Fruit fly (Drosophila melanogaster) whole organism: ENCODE data around the gene CG14864.
A peak's percentile ranks its signal among the peaks of the same experiment; 100 is the strongest.

ENCODE experiments used
- CG8478 ChIP-seq: fragments of >200 bp; optimal IDR thresholded peaks from 2 replicates; lab custom pipeline; 2018; ENCODE audit warnings: inconsistent platforms
- Dll ChIP-seq: fragments of >200 bp; optimal IDR thresholded peaks from 2 replicates; lab custom pipeline; 2017
- EcR ChIP-seq, 2 experiments: fragments of >200 bp; optimal IDR thresholded peaks; 2 replicates each; lab custom pipeline; 2017; ENCODE audit warnings: missing biosample characterization in 2 of 2, missing genetic modification characterization in 2 of 2, missing genetic modification reagents in 2 of 2
- pan ChIP-seq: fragments of >200 bp; optimal IDR thresholded peaks from 2 replicates; lab custom pipeline; 2017
- psq ChIP-seq: fragments of >200 bp; optimal IDR thresholded peaks from 2 replicates; lab custom pipeline; 2017
- usp ChIP-seq: fragments of >200 bp; optimal IDR thresholded peaks from 2 replicates; lab custom pipeline; 2017; ENCODE audit warnings: missing biosample characterization, missing genetic modification characterization, mixed read lengths

Gene CG14864

DNA sequence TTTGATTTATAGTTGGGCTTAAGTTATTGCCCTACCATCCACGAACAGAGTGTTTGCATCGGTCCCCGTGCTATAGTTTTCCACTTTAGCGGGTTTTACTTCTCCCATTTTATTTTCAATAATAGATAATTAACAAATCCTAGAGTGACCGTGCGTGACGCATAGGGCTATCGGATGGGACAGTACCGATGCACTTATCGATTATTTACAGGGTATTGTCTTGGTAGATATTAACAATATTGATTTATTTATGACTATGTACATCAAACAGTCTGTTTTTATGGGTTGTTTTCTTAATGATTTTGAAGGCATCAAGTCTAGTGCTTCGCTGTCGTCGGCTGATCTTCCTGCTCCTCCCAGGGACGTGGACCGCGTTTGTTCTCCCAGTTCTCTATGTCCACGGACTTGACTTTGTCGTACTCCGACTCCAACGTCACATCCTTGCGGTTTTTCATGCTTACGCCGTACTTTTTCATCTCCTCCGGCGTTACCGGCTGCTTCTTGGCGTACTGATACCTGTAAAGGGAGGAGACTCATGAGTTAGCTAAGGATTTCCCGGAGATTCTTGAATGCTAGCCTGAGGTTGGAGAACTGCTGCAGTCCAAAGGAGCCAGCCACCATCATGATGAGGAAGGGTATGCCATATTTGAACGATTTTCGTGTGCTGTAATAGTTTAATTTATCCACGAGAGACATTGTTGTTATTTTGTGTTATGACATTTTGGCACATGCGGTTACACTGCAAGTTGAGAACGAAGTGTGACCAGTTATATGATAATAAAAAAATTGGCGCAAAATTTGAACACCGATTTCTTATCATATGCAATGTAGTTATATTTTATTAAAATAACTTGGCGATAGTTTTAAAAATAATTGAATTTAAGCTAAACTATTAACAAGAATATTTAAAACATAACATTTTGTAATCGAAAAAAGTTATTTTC is 9.9 kb upstream of the CG14864 start, which contains the start of the genes MRG15 and Tm1:
TSS of gene MRG15 (minus strand) at position 184 of the 944 bp plus-strand sequence.
TSS of gene Tm1 (plus strand) at position 295 of the 944 bp plus-strand sequence.
- TF ChIP-seq EcR (GFP tag; optimal IDR thresholded peaks at IDR 0.05; lab: Kevin White, UChicago) (no peak), pan (lab: Kevin White, UChicago) (peak; percentile 77), usp (GFP tag; lab: Kevin White, UChicago) (no peak), Dll (lab: Kevin White, UChicago) (no peak), psq (lab: Kevin White, UChicago) (no peak), CG8478 (lab: Kevin White, UChicago) (no peak)

- TF ChIP-seq usp (GFP tag; lab: Kevin White, UChicago) (no peak), EcR (GFP tag; optimal IDR thresholded peaks at IDR 0.05; lab: Kevin White, UChicago) (no peak), pan (lab: Kevin White, UChicago) (no peak), CG8478 (lab: Kevin White, UChicago) (no peak), Dll (lab: Kevin White, UChicago) (no peak), psq (lab: Kevin White, UChicago) (no peak)
These were observed 6.9 kb upstream of the CG14864 start, which contains the start of the genes Cp190 and CG4338 for dm6 chr3R:15275158-15275623. Cp190 (minus strand) TSS chr3R:15275241. CG4338 (plus strand) TSS chr3R:15275522.

dm6 chr3R:15268856-15269255 is 518 bp upstream of the CG14864 start:
- TF ChIP-seq Dll (lab: Kevin White, UChicago), result no peak

- TF ChIP-seq EcR (GFP tag; optimal IDR thresholded peaks at IDR 0.05; lab: Kevin White, UChicago) (no peak), pan (lab: Kevin White, UChicago) (no peak), psq (lab: Kevin White, UChicago) (no peak), CG8478 (lab: Kevin White, UChicago) (no peak), usp (GFP tag; lab: Kevin White, UChicago) (no peak), Dll (lab: Kevin White, UChicago) (no peak)
These were observed 2.8 kb downstream of the CG14864 start, which contains the start of gene ATPsynO for dm6 chr3R:15265406-15266040. ATPsynO (plus strand) TSS chr3R:15265591.

DNA sequence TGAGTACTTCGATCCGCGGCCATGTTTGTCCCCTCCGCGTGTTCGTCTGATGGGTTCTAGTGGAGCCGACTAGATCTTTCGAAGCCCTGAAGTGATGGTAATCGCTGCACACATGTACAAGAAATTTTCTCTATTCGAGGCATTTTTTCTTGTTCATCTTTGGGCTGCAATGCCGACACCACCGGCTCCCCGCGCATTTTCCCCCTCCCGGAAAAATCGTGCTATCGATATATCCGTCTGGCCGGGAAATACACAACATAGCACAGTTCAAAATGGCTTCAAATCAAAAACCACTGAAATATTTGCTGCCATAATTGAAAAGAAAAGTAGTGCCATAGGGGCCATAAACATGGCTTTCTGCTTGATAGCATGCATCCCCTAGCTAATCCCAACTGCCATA is 4.4 kb downstream of the CG14864 start:
- TF ChIP-seq Dll (lab: Kevin White, UChicago) (no peak), psq (lab: Kevin White, UChicago) (no peak), EcR (GFP tag; optimal IDR thresholded peaks at IDR 0.05; lab: Kevin White, UChicago) (no peak), usp (GFP tag; lab: Kevin White, UChicago) (no peak), pan (lab: Kevin White, UChicago) (no peak), CG8478 (lab: Kevin White, UChicago) (no peak)

DNA sequence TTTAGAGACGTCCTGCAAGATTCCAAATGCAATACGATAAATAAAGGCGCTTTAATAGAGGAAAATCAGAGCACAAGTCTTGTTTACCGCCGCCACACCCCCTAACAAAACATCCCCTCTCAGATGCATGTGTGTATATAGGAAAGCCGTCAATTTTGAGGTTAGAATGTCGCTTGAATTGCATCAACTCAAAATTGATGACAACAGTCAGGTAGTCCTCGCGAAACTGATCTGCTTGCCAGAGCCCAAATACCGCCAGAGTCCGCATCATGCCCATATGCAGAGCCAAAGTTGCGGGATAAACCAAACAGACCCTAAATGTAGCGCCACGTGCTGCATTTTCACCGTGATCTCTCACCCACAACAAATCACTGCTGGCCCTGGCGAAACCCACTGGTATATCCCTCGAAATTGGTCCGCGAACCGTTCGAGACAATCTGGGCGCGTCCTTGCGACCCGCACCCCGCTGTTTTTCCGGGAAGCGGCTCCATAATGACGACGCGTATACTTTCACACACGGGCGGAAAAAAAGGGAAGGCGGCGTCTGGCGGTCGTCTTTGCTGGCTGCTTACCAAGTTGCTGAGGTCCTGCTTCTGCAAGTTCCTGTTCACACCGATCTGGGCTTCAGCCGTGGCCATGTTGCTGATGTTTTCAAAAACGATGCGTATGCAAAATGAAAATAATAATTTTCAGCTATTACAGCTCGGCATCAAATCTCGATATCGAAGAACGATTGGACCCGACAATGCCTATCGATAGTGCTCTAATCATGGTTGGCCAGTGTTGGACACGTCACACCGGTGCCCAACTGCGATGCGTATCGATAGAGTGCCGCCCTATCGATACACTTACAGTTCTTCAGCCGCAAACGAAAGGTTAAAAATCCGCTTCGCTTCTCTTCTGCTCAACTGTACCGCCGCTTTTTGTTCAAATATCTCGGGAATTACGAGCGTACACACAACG is 5.3 kb downstream of the CG14864 start, which contains the start of the genes eIF2gamma and Set:
TSS of gene eIF2gamma (minus strand) at position 749 of the 963 bp plus-strand sequence.
TSS of gene Set (plus strand) at position 843 of the 963 bp plus-strand sequence.
- TF ChIP-seq CG8478 (lab: Kevin White, UChicago) (no peak), Dll (lab: Kevin White, UChicago) (no peak), EcR (GFP tag; optimal IDR thresholded peaks at IDR 0.05; lab: Kevin White, UChicago) (no peak), usp (GFP tag; lab: Kevin White, UChicago) (no peak), psq (lab: Kevin White, UChicago) (no peak), pan (lab: Kevin White, UChicago) (no peak)

DNA sequence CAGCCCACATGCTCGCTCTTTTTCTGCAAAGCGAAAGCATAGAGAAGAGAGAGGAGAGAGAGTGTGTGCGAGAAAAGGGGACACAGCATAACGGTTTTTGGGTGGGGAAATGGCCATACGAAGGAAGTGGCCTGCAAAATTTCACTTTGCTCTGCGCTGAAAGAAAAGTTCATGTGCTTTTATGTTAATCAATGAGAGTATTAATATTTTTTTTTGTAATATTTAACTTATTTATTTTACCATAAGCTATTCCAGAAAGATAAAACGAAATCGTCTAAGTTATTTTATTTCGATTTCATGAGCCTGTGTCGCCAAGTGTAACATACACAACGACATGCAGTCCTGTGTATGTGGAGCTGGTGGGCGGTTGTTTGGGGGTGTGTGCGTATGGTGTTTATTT is 17.9 kb downstream of the CG14864 start:
- TF ChIP-seq Dll (lab: Kevin White, UChicago) (no peak), CG8478 (lab: Kevin White, UChicago) (no peak), pan (lab: Kevin White, UChicago) (no peak), EcR (GFP tag; optimal IDR thresholded peaks at IDR 0.05; lab: Kevin White, UChicago) (no peak), usp (GFP tag; lab: Kevin White, UChicago) (no peak), psq (lab: Kevin White, UChicago) (no peak)

DNA sequence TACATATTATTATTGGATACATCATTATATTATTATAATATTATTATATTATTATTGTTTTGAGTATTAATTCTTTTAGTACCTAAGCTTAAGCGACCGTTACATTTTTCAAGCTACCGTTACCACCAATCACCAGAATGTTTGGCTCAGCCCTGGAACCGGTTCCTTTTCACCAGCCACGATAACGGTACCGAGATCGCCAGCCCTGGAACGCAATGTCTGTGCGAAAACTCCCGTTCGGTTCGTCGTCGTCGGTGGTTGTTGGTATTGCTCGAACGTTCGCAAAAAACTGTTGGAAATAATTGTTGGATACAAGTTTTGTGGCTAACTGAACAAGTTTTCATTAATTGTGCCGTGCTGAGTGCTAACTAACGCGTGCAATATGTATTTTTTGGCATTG is 18.6 kb downstream of the CG14864 start, which contains the start of gene CG42404:
TSS of gene CG42404 (plus strand) at position 360 of the 400 bp plus-strand sequence.
- TF ChIP-seq usp (GFP tag; lab: Kevin White, UChicago) (no peak), psq (lab: Kevin White, UChicago) (no peak), pan (lab: Kevin White, UChicago) (no peak), CG8478 (lab: Kevin White, UChicago) (no peak), EcR (GFP tag; optimal IDR thresholded peaks at IDR 0.05; lab: Kevin White, UChicago) (no peak), Dll (lab: Kevin White, UChicago) (no peak)

DNA sequence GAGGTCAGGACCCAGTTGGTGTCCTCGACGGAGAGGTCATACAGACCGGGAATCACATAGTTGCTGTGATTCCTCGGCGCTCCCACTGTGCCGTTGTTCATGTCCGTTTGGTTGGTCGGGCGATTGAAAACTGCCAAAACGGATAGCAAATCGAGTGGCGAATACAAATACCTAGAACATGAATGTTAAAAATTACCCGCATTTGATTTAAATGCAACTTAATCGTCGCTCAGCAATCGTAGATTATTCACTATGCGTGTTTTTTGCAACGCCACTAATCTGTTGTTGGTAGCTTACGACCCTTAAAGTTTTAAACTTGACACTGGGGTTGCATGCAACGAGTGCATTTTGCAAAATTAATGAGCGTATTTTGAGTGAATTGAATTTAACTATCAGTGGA is 19.3 kb downstream of the CG14864 start, which contains the start of gene Amt:
TSS of gene Amt (minus strand) at position 101 of the 400 bp plus-strand sequence.
- TF ChIP-seq psq (lab: Kevin White, UChicago) (no peak), Dll (lab: Kevin White, UChicago) (no peak), usp (GFP tag; lab: Kevin White, UChicago) (no peak), CG8478 (lab: Kevin White, UChicago) (no peak), pan (lab: Kevin White, UChicago) (no peak), EcR (GFP tag; optimal IDR thresholded peaks at IDR 0.05; lab: Kevin White, UChicago) (no peak)
